In genomic region chrX:19289318-19289970, dm6 we compare ENCODE assay signal across 1 fruit fly cellular context.
TF ChIP-seq lines count a peak whose summit lies in the region.

No protein-coding gene starts in this region.

TF ChIP-seq in whole organism, embryonic, 481 proteins besides CTCF, POLR2A, EP300 and RAD21 (continued from another document):
- TF ChIP-seq sr (GFP tag; IDR thresholded peaks at IDR 0.05; lab: Robert Waterston, UW) (peak; percentile 88), CG32767 (GFP tag; IDR thresholded peaks at IDR 0.05; lab: Robert Waterston, UW) (peak; percentile 77), Nf-YB (GFP tag; optimal IDR thresholded peaks at IDR 0.05; lab: Kevin White, UChicago) (peak; percentile 70), CG14667 (GFP tag; IDR thresholded peaks at IDR 0.05; lab: Robert Waterston, UW) (peak; percentile 89), CG4328 (GFP tag; optimal IDR thresholded peaks at IDR 0.05; lab: Kevin White, UChicago) (peak; percentile 77), CG17359 (tag; optimal IDR thresholded peaks at IDR 0.05; lab: Kevin White, UChicago) (peak; percentile 94), Ravus (GFP tag; IDR thresholded peaks at IDR 0.05; lab: Robert Waterston, UW) (peak; percentile 58), ERR (GFP tag; optimal IDR thresholded peaks at IDR 0.05; lab: Kevin White, UChicago) (peak; percentile 70), gce (GFP tag; IDR thresholded peaks at IDR 0.05; lab: Robert Waterston, UW) (peak; percentile 93), prd (optimal IDR thresholded peaks at IDR 0.05; lab: Kevin White, UChicago) (no peak), prd (GFP tag; IDR thresholded peaks at IDR 0.05; lab: Robert Waterston, UW) (peak; percentile 93), vnd (GFP tag; IDR thresholded peaks at IDR 0.05; lab: Robert Waterston, UW; ENCODE audit: partially characterized antibody) (no peak), MTF-1 (GFP tag; optimal IDR thresholded peaks at IDR 0.05; lab: Kevin White, UChicago; ENCODE audit: borderline replicate concordance) (peak; percentile 84), Taf1 (GFP tag; IDR thresholded peaks at IDR 0.05; lab: Robert Waterston, UW) (0 out of 2 replicates have a peak, but pooled peaks have one; percentile 22), CG16815 (GFP tag; optimal IDR thresholded peaks at IDR 0.05; lab: Kevin White, UChicago) (peak; percentile 67), yki (optimal IDR thresholded peaks at IDR 0.05; lab: Kevin White, UChicago) (no peak), Dip2 (GFP tag; IDR thresholded peaks at IDR 0.05; lab: Robert Waterston, UW) (no peak), stwl (tag; optimal IDR thresholded peaks at IDR 0.05; lab: Kevin White, UChicago) (no peak), H15 (GFP tag; IDR thresholded peaks at IDR 0.05; lab: Robert Waterston, UW) (peak; percentile 93), CG9437 (GFP tag; optimal IDR thresholded peaks at IDR 0.05; lab: Kevin White, UChicago) (peak; percentile 61), dpn (GFP tag; optimal IDR thresholded peaks at IDR 0.05; lab: Kevin White, UChicago) (peak; percentile 85 to 89), gro (GFP tag; optimal IDR thresholded peaks at IDR 0.05; lab: Kevin White, UChicago) (peak; percentile 58), grau (tag; optimal IDR thresholded peaks at IDR 0.05; lab: Kevin White, UChicago) (peak; percentile 95), br (optimal IDR thresholded peaks at IDR 0.05; lab: Kevin White, UChicago) (no peak), bcd (GFP tag; optimal IDR thresholded peaks at IDR 0.05; lab: Kevin White, UChicago) (peak; percentile 85), CG4404 (GFP tag; IDR thresholded peaks at IDR 0.05; lab: Robert Waterston, UW) (peak; percentile 59), HLHmδ (GFP tag; optimal IDR thresholded peaks at IDR 0.05; lab: Kevin White, UChicago) (no peak), al (GFP tag; IDR thresholded peaks at IDR 0.05; lab: Robert Waterston, UW) (peak; percentile 66), zf30C (GFP tag; optimal IDR thresholded peaks at IDR 0.05; lab: Kevin White, UChicago) (no peak), nerfin-2 (GFP tag; IDR thresholded peaks at IDR 0.05; lab: Robert Waterston, UW; ENCODE audit: partially characterized antibody) (no peak), row (GFP tag; IDR thresholded peaks at IDR 0.05; lab: Robert Waterston, UW) (peak; percentile 92), hb (GFP tag; IDR thresholded peaks at IDR 0.05; lab: Robert Waterston, UW; ENCODE audit: partially characterized antibody) (no peak), zen2 (GFP tag; IDR thresholded peaks at IDR 0.05; lab: Robert Waterston, UW; ENCODE audit: partially characterized antibody) (no peak), crol (GFP tag; IDR thresholded peaks at IDR 0.05; lab: Robert Waterston, UW) (no peak), insv (GFP tag; optimal IDR thresholded peaks at IDR 0.05; lab: Kevin White, UChicago) (peak in 1 of 2 experiments; percentile 6)
TF ChIP-seq in whole organism, embryonic: peak in this region for 407.
